Worm (Caenorhabditis elegans) whole organism, L4 larva: ENCODE results near the gene prx-14.

Experiments used
- F26F4.8 ChIP-seq: fragments of 200-800 bp; sonication (Bioruptor generic); conservative IDR thresholded peaks from 2 replicates; pipeline ENCODE4 v1.3.6; 2022; ENCODE audit warnings: missing genetic modification characterization, missing compliant biosample characterization
- ZK546.5 ChIP-seq, 2 experiments: sonication (generic microtip); optimal IDR thresholded peaks; 2 replicates each; lab custom pipeline; 2017; ENCODE audit warnings: missing biosample characterization in 2 of 2, missing genetic modification characterization in 2 of 2
- ceh-32 ChIP-seq: sonication (generic microtip); optimal IDR thresholded peaks from 2 replicates; lab custom pipeline; 2016; ENCODE audit warnings: mild to moderate bottlenecking, missing genetic modification characterization, missing compliant biosample characterization; ENCODE audit not compliant: poor library complexity
- cey-2 ChIP-seq: sonication (generic microtip); optimal IDR thresholded peaks from 3 replicates; lab custom pipeline; 2017; ENCODE audit warnings: missing genetic modification characterization, mild to moderate bottlenecking, missing compliant biosample characterization, antibody characterized with exemption, borderline replicate concordance; ENCODE audit not compliant: insufficient read depth
- gei-8 ChIP-seq: fragments of 200-800 bp; sonication (Bioruptor generic); optimal IDR thresholded peaks from 2 replicates; lab custom pipeline; 2018; ENCODE audit warnings: mild to moderate bottlenecking, missing genetic modification characterization, missing compliant biosample characterization
- hlh-11 ChIP-seq: fragments of 200-800 bp; sonication (Bioruptor generic); optimal IDR thresholded peaks from 2 replicates; lab custom pipeline; 2018; ENCODE audit warnings: mild to moderate bottlenecking, missing genetic modification characterization, missing compliant biosample characterization
- lin-15B ChIP-seq: fragments of 150-350 bp; sonication (generic microtip); optimal IDR thresholded peaks from 3 replicates; lab custom pipeline; 2014; ENCODE audit warnings: missing biosample characterization, missing genetic modification characterization
- mdl-1 ChIP-seq, 2 experiments: fragments of 150-350 bp in 1 of 2; sonication (generic microtip) in 1 of 2; optimal IDR thresholded peaks; 2 replicates each; lab custom pipeline; 2014 to 2017; ENCODE audit warnings: missing biosample characterization in 2 of 2, missing genetic modification characterization in 2 of 2
- nhr-25 ChIP-seq: sonication (generic microtip); optimal IDR thresholded peaks from 2 replicates; lab custom pipeline; 2017; ENCODE audit warnings: missing genetic modification characterization, mild to moderate bottlenecking, missing compliant biosample characterization, antibody characterized with exemption, moderate library complexity, borderline replicate concordance; ENCODE audit not compliant: insufficient read depth
- nhr-76 ChIP-seq: fragments of 150-350 bp; optimal IDR thresholded peaks from 2 replicates; lab custom pipeline; 2014; ENCODE audit warnings: missing biosample characterization, missing genetic modification characterization
- unc-62 ChIP-seq, 3 experiments: fragments of 150-350 bp in 1 of 3; sonication (generic microtip); optimal IDR thresholded peaks in 2 of 3; peaks in 1 of 3; 1 replicate in 1 of 3; 2 replicates in 2 of 3; lab custom pipeline; 2014 to 2017; ENCODE audit warnings: missing biosample characterization in 3 of 3, missing genetic modification characterization in 3 of 3, missing genetic modification reagents in 3 of 3, missing genotype in 1 of 3

ce11 chrIV:11212978-11213377 is 30.0 kb downstream of the prx-14 start:
- TF ChIP-seq gei-8 (GFP tag; lab: Kevin White, UChicago) (no peak), F26F4.8 (no peak), nhr-76 (tag; lab: Kevin White, UChicago) (no peak), unc-62 (GFP tag; optimal IDR thresholded peaks at IDR 0.05 in 1 of 2; lab: Kevin White, UChicago) (no peak), unc-62 (tag; optimal IDR thresholded peaks at IDR 0.05; lab: Kevin White, UChicago) (no peak), hlh-11 (tag; lab: Kevin White, UChicago) (no peak), mdl-1 (tag; optimal IDR thresholded peaks at IDR 0.05; lab: Kevin White, UChicago) (no peak), ZK546.5 (tag; optimal IDR thresholded peaks at IDR 0.05; lab: Kevin White, UChicago) (no peak), cey-2 (tag; lab: Kevin White, UChicago) (no peak), ceh-32 (tag; lab: Kevin White, UChicago) (no peak), lin-15B (tag; lab: Kevin White, UChicago) (no peak), nhr-25 (no peak)
